Worm (Caenorhabditis elegans): ENCODE data around the gene Y54F10AR.1.

DNA sequence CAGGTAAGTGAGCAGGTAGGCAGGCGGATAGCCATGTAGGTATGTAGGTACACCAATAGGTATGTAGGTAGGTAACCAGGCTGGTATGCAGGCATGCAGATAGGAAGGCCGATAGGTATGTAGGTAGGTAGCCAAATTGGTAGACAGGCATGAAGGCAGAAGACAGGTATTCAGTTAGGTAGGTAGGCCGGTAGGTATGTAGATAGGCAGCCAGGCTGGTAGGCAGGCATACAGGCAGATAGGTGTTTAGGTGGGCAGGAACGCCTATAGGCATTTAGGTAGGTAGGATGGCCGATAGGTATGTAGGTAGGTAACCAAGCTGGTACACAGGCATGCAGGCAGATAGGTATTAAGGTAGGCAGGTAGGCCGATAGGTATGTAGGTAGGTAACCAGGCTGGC is 14.7 kb downstream of the Y54F10AR.1 start:
- no peak for TF ChIP-seq F13H6.1 (tag; optimal IDR thresholded peaks at IDR 0.05)
- no peak for TF ChIP-seq nhr-10 (tag; optimal IDR thresholded peaks at IDR 0.05)
